Worm (Caenorhabditis elegans) whole organism, late embryonic: ENCODE measurements around the gene srw-68.

ENCODE experiments used
- ama-1 ChIP-seq: fragments of 150-350 bp; optimal IDR thresholded peaks from 2 replicates; lab custom pipeline; 2014
- ceh-22 ChIP-seq: sonication (generic microtip); optimal IDR thresholded peaks from 2 replicates; lab custom pipeline; 2017; ENCODE audit warnings: missing biosample characterization, missing genetic modification characterization
- ets-4 ChIP-seq: sonication (generic microtip); optimal IDR thresholded peaks from 2 replicates; lab custom pipeline; 2016; ENCODE audit warnings: missing genetic modification characterization, missing compliant biosample characterization
- eyg-1 ChIP-seq: sonication (generic microtip); optimal IDR thresholded peaks from 2 replicates; lab custom pipeline; 2016; ENCODE audit warnings: missing genotype, missing genetic modification characterization, missing compliant biosample characterization
- hlh-15 ChIP-seq: sonication (generic microtip); optimal IDR thresholded peaks from 2 replicates; lab custom pipeline; 2016; ENCODE audit warnings: missing genetic modification characterization, missing compliant biosample characterization
- pag-3 ChIP-seq: sonication (generic microtip); optimal IDR thresholded peaks from 2 replicates; lab custom pipeline; 2016; ENCODE audit warnings: missing compliant biosample characterization, missing genetic modification characterization, borderline replicate concordance
- pros-1 ChIP-seq: fragments of 150-350 bp; optimal IDR thresholded peaks from 2 replicates; lab custom pipeline; 2014; ENCODE audit warnings: missing biosample characterization, missing genetic modification reagents, missing genetic modification characterization
- tbx-2 ChIP-seq: sonication (generic microtip); optimal IDR thresholded peaks from 2 replicates; lab custom pipeline; 2016; ENCODE audit warnings: missing genetic modification characterization, missing compliant biosample characterization
- unc-55 ChIP-seq: sonication (generic microtip); optimal IDR thresholded peaks from 2 replicates; lab custom pipeline; 2017; ENCODE audit warnings: missing biosample characterization, missing genetic modification reagents, missing genetic modification characterization

DNA sequence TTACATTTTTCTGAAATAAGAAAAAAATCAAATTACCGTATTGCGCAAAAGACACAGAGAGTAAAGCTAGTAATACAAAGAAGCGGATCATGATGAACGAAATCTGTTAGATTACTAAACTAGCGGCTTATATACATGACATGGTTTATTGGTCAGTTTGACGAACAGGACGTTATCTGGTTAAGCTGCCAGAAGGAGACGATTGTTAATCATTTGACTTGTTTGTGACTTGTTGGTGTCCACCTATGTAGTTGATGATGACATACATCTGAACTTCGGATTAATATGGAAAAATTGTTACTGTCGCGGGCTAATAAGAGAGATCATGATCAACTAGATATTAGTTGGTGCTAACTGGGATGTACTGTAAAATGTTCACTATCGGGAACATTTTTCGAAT lies 26.4 kb downstream of the srw-68 start, which contains the start of gene cnc-9:
- TF ChIP-seq ceh-22 (tag; lab: Kevin White, UChicago) (no peak), pros-1 (no peak), hlh-15 (tag; lab: Kevin White, UChicago) (no peak), ama-1 (no peak), unc-55 (GFP tag; lab: Kevin White, UChicago) (no peak), eyg-1 (tag; lab: Kevin White, UChicago) (no peak), ets-4 (tag; lab: Kevin White, UChicago) (no peak), pag-3 (tag; lab: Kevin White, UChicago) (no peak), tbx-2 (tag; lab: Kevin White, UChicago) (no peak)
